Worm (Caenorhabditis elegans) whole organism, late embryonic: ENCODE measurements around the gene C50E3.9.

Source experiments
- C08G9.2 ChIP-seq: sonication (generic microtip); optimal IDR thresholded peaks from 2 replicates; lab custom pipeline; 2016; ENCODE audit warnings: mild to moderate bottlenecking, missing genetic modification characterization, moderate library complexity, missing compliant biosample characterization
- C38D4.7 ChIP-seq: fragments of 200-800 bp; sonication (Bioruptor generic); optimal IDR thresholded peaks from 2 replicates; lab custom pipeline; 2018; ENCODE audit warnings: mild to moderate bottlenecking, missing genetic modification characterization, moderate library complexity, missing compliant biosample characterization
- F13H6.1 ChIP-seq: sonication (generic microtip); optimal IDR thresholded peaks from 2 replicates; lab custom pipeline; 2016; ENCODE audit warnings: missing genetic modification characterization, missing compliant biosample characterization
- K02D7.2 ChIP-seq: sonication (generic microtip); optimal IDR thresholded peaks from 2 replicates; lab custom pipeline; 2017; ENCODE audit warnings: mild to moderate bottlenecking, missing genetic modification characterization, missing compliant biosample characterization
- T23F11.4 ChIP-seq: fragments of 200-800 bp; sonication (Bioruptor generic); optimal IDR thresholded peaks from 2 replicates; lab custom pipeline; 2018; ENCODE audit warnings: mild to moderate bottlenecking, missing genetic modification characterization, missing compliant biosample characterization
- Y22D7AL.16 ChIP-seq: sonication (generic microtip); optimal IDR thresholded peaks from 2 replicates; lab custom pipeline; 2016; ENCODE audit warnings: missing genetic modification characterization, missing compliant biosample characterization
- ahr-1 ChIP-seq: sonication (generic microtip); optimal IDR thresholded peaks from 2 replicates; lab custom pipeline; 2016; ENCODE audit warnings: missing genetic modification characterization, missing compliant biosample characterization
- ama-1 ChIP-seq: fragments of 150-350 bp; optimal IDR thresholded peaks from 2 replicates; lab custom pipeline; 2014
- ceh-14 ChIP-seq: sonication (generic microtip); optimal IDR thresholded peaks from 2 replicates; lab custom pipeline; 2016; ENCODE audit warnings: missing genotype, missing genetic modification characterization, missing compliant biosample characterization
- ceh-19 ChIP-seq: fragments of 200-800 bp; sonication (Bioruptor generic); optimal IDR thresholded peaks from 2 replicates; lab custom pipeline; 2018; ENCODE audit warnings: mild to moderate bottlenecking, missing genetic modification characterization, missing compliant biosample characterization
- ceh-2 ChIP-seq: sonication (generic microtip); optimal IDR thresholded peaks from 2 replicates; lab custom pipeline; 2016; ENCODE audit warnings: missing genotype, missing genetic modification characterization, missing compliant biosample characterization
- ceh-22 ChIP-seq: sonication (generic microtip); optimal IDR thresholded peaks from 2 replicates; lab custom pipeline; 2017; ENCODE audit warnings: missing biosample characterization, missing genetic modification characterization
- ceh-24 ChIP-seq: sonication (generic microtip); optimal IDR thresholded peaks from 2 replicates; lab custom pipeline; 2016; ENCODE audit warnings: mild to moderate bottlenecking, missing genetic modification characterization, missing compliant biosample characterization
- ceh-30 ChIP-seq: fragments of 150-350 bp; optimal IDR thresholded peaks from 2 replicates; lab custom pipeline; 2014; ENCODE audit warnings: missing biosample characterization, missing genetic modification characterization
- ceh-48 ChIP-seq: sonication (generic microtip); optimal IDR thresholded peaks from 2 replicates; lab custom pipeline; 2016; ENCODE audit warnings: missing genetic modification characterization, inconsistent platforms, missing compliant biosample characterization
- ceh-6 ChIP-seq: fragments of 200-800 bp; sonication (Bioruptor generic); optimal IDR thresholded peaks from 2 replicates; lab custom pipeline; 2018; ENCODE audit warnings: mild to moderate bottlenecking, missing genetic modification characterization, missing compliant biosample characterization
- dve-1 ChIP-seq: sonication (generic microtip); optimal IDR thresholded peaks from 2 replicates; lab custom pipeline; 2017; ENCODE audit warnings: antibody characterized with exemption, mild to moderate bottlenecking, missing genetic modification characterization, missing compliant biosample characterization
- elt-2 ChIP-seq: sonication (generic microtip); optimal IDR thresholded peaks from 2 replicates; lab custom pipeline; 2016; ENCODE audit warnings: missing genetic modification reagents, missing genetic modification characterization, missing compliant biosample characterization
- elt-4 ChIP-seq: sonication (generic microtip); optimal IDR thresholded peaks from 2 replicates; lab custom pipeline; 2016; ENCODE audit warnings: missing genetic modification characterization, missing compliant biosample characterization
- fax-1 ChIP-seq: sonication (generic microtip); optimal IDR thresholded peaks from 2 replicates; lab custom pipeline; 2016; ENCODE audit warnings: missing genotype, missing genetic modification characterization, missing compliant biosample characterization
- fkh-10 ChIP-seq: fragments of 150-350 bp; optimal IDR thresholded peaks from 2 replicates; lab custom pipeline; 2014; ENCODE audit warnings: missing biosample characterization, missing genetic modification reagents, missing genetic modification characterization
- gmeb-2 ChIP-seq: sonication (generic microtip); optimal IDR thresholded peaks from 2 replicates; lab custom pipeline; 2016; ENCODE audit warnings: missing genetic modification characterization, inconsistent platforms, missing compliant biosample characterization
- hlh-30 ChIP-seq: sonication (generic microtip); optimal IDR thresholded peaks from 2 replicates; lab custom pipeline; 2017; ENCODE audit warnings: antibody characterized with exemption, missing genetic modification characterization, missing compliant biosample characterization; ENCODE audit not compliant: insufficient read depth
- hlh-8 ChIP-seq: sonication (generic microtip); optimal IDR thresholded peaks from 2 replicates; lab custom pipeline; 2016; ENCODE audit warnings: missing genotype, missing genetic modification characterization, missing compliant biosample characterization
- lim-6 ChIP-seq: sonication (generic microtip); optimal IDR thresholded peaks from 2 replicates; lab custom pipeline; 2016; ENCODE audit warnings: missing genetic modification characterization, missing compliant biosample characterization
- madf-2 ChIP-seq: sonication (generic microtip); optimal IDR thresholded peaks from 2 replicates; lab custom pipeline; 2017; ENCODE audit warnings: missing genetic modification characterization, missing compliant biosample characterization
- nhr-11 ChIP-seq: fragments of 150-350 bp; optimal IDR thresholded peaks from 2 replicates; lab custom pipeline; 2014; ENCODE audit warnings: missing biosample characterization, missing genetic modification characterization
- nhr-232 ChIP-seq: sonication (generic microtip); optimal IDR thresholded peaks from 2 replicates; lab custom pipeline; 2016; ENCODE audit warnings: missing genetic modification characterization, missing compliant biosample characterization
- npax-4 ChIP-seq: sonication (generic microtip); optimal IDR thresholded peaks from 2 replicates; lab custom pipeline; 2016; ENCODE audit warnings: missing genetic modification characterization, missing compliant biosample characterization
- pha-2 ChIP-seq: sonication (generic microtip); optimal IDR thresholded peaks from 2 replicates; lab custom pipeline; 2017; ENCODE audit warnings: mild to moderate bottlenecking, missing genetic modification characterization, missing compliant biosample characterization
- pha-4 ChIP-seq: fragments of 150-350 bp; optimal IDR thresholded peaks from 2 replicates; lab custom pipeline; 2018; ENCODE audit warnings: missing biosample characterization, missing genetic modification reagents, missing genetic modification characterization
- pqm-1 ChIP-seq: sonication (generic microtip); optimal IDR thresholded peaks from 2 replicates; lab custom pipeline; 2016; ENCODE audit warnings: missing genetic modification characterization, missing compliant biosample characterization
- ref-2 ChIP-seq: sonication (generic microtip); optimal IDR thresholded peaks from 2 replicates; lab custom pipeline; 2016; ENCODE audit warnings: missing genetic modification characterization, missing compliant biosample characterization
- sdc-2 ChIP-seq: sonication (generic microtip); optimal IDR thresholded peaks from 2 replicates; lab custom pipeline; 2016; ENCODE audit warnings: missing genotype, missing genetic modification characterization, missing compliant biosample characterization
- sox-2 ChIP-seq: fragments of 200-800 bp; sonication (Bioruptor generic); IDR thresholded peaks from 2 replicates; pipeline ENCODE4 v1.3.6; 2022; ENCODE audit warnings: missing genetic modification reagents, missing genetic modification characterization, missing compliant biosample characterization
- syd-9 ChIP-seq: sonication (generic microtip); optimal IDR thresholded peaks from 2 replicates; lab custom pipeline; 2016; ENCODE audit warnings: mild to moderate bottlenecking, missing genetic modification characterization, moderate library complexity, missing compliant biosample characterization
- tbx-2 ChIP-seq: sonication (generic microtip); optimal IDR thresholded peaks from 2 replicates; lab custom pipeline; 2016; ENCODE audit warnings: missing genetic modification characterization, missing compliant biosample characterization
- tbx-7 ChIP-seq: sonication (generic microtip); optimal IDR thresholded peaks from 2 replicates; lab custom pipeline; 2016; ENCODE audit warnings: missing genotype, missing genetic modification characterization, missing compliant biosample characterization
- ttx-3 ChIP-seq: sonication (generic microtip); optimal IDR thresholded peaks from 2 replicates; lab custom pipeline; 2016; ENCODE audit warnings: missing genetic modification reagents, missing genetic modification characterization, missing compliant biosample characterization
- unc-42 ChIP-seq: sonication (generic microtip); optimal IDR thresholded peaks from 2 replicates; lab custom pipeline; 2016; ENCODE audit warnings: missing genotype, missing genetic modification characterization, missing compliant biosample characterization
- ztf-16 ChIP-seq: sonication (generic microtip); optimal IDR thresholded peaks from 2 replicates; lab custom pipeline; 2017; ENCODE audit warnings: missing genetic modification characterization, missing compliant biosample characterization

The C50E3.9 gene

DNA sequence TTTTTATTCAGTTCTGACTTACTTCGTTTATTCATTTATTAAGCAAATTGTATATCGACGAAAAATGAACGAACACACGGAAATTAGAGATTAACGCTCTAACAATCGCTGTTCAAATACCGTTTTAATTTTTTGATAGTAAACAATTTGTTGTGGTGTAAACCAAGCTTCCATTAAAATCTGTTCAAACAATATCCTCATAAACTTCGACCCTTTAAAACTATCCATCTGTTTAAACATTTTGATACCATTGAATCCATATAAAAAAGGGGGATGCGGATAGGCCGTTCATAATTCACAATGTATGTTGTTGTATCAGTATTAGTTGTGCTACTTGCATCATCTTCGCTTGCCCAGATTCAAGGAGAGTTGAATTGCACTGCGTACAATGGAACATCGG lies 26.5 kb upstream of the C50E3.9 start, which contains the start of gene F07C4.6:
Gene F07C4.6 (plus strand): TSS at position 301 of the 400 bp plus-strand sequence.
- no peak for TF ChIP-seq ceh-19 (GFP tag; lab: Kevin White, UChicago)
- TF ChIP-seq ceh-14: no peak
- TF ChIP-seq nhr-232 (tag; lab: Kevin White, UChicago): no peak
- TF ChIP-seq T23F11.4: no peak
- no peak for TF ChIP-seq lim-6 (tag; lab: Kevin White, UChicago)
- TF ChIP-seq ceh-6: no peak
- no peak for TF ChIP-seq C38D4.7 (GFP tag; lab: Kevin White, UChicago)
- no peak for TF ChIP-seq gmeb-2
- TF ChIP-seq ama-1 (lab: Kevin White, UChicago): no peak
- TF ChIP-seq elt-4 (tag; lab: Kevin White, UChicago): no peak
- no peak for TF ChIP-seq ttx-3 (tag; lab: Kevin White, UChicago)
- no peak for TF ChIP-seq K02D7.2 (tag; lab: Kevin White, UChicago)
- no peak for TF ChIP-seq unc-42 (tag; lab: Kevin White, UChicago)
- no peak for TF ChIP-seq ceh-24 (tag; lab: Kevin White, UChicago)
- no peak for TF ChIP-seq hlh-8

DNA sequence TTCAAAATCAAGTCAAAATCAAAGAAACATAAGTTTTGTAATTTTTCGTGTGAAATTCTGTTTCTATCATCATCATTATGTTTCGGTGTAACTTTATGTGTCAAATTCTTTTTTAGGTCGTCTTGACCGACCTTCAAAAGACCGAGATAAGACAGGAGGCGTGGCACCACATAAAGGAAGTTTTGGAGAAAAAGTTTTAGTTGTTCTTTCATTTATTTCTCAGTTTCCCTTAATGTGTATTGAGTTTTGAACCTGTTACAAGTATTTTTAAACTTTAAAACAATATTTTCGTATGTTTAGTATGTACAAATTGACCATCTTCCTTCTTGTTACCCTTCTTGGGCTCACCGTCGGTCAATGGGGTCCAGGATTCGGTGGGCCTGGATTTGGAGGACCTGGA lies 24.6 kb upstream of the C50E3.9 start, which contains the start of gene grsp-4:
Gene grsp-4 (plus strand): TSS at position 301 of the 400 bp plus-strand sequence.
- TF ChIP-seq pha-2 (tag; lab: Kevin White, UChicago) (no peak), sox-2 (GFP tag; lab: Robert Waterston, UW) (no peak), ceh-22 (tag; lab: Kevin White, UChicago) (no peak), tbx-7 (no peak), syd-9 (tag; lab: Kevin White, UChicago) (no peak), ceh-2 (tag; lab: Kevin White, UChicago) (no peak), pha-4 (tag; lab: Kevin White, UChicago) (no peak), dve-1 (tag; lab: Kevin White, UChicago) (no peak)

DNA sequence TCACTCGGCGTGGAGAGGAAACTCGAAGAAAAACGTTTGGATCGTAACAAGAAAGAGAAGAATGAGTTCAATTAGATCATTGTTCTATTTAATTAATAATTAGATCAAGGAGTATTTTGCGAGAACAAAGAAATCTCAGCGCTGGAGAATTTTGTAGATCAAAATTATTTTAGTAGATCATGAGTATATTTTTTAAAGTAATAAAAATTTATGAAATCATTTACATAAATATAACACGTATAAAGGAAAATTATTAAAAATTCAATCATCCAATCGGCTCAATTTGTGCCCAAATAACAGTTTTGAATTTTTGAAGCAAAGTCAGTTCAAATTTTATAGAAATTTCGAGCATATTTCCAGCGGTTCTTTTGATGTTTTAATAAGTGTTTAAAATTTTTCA lies 24.1 kb upstream of the C50E3.9 start, which contains the start of gene C50E3.13:
Gene C50E3.13 (minus strand): TSS at position 101 of the 400 bp plus-strand sequence.
- TF ChIP-seq sdc-2 (tag; lab: Kevin White, UChicago): no peak

- TF ChIP-seq hlh-8 (no peak), ceh-6 (no peak), lim-6 (tag; lab: Kevin White, UChicago) (no peak), nhr-232 (tag; lab: Kevin White, UChicago) (no peak), tbx-7 (no peak), pqm-1 (tag; lab: Kevin White, UChicago) (no peak), madf-2 (tag; lab: Kevin White, UChicago) (no peak), fkh-10 (GFP tag; lab: Kevin White, UChicago) (no peak), ceh-30 (tag; lab: Kevin White, UChicago) (no peak)
These were observed 22.0 kb upstream of the C50E3.9 start, which contains the start of gene C50E3.12 for ce11 chrV:7622011-7622465. Gene C50E3.12 (minus strand): TSS chrV:7622061.

DNA sequence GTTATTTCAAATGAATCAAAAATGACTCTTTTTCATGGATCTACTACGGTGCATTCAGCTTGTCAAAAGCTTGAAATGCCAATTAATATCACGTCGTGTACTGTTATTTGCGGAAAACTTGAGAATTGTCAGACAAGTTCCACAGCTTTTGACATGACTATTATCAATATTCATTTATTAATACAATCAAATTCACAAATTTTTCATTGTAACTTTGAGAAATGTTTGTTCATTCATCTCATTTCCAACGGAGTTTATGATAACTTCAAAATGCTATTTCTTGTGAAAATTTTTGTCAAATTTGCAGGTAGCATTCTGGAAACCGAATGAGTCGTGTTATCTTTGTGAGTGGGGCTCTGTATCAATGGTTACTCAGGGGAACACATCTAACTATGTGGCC lies 18.1 kb upstream of the C50E3.9 start, which contains the start of gene C50E3.15:
Gene C50E3.15 (plus strand): TSS at position 301 of the 400 bp plus-strand sequence.
- TF ChIP-seq ref-2 (tag; lab: Kevin White, UChicago) (no peak), F13H6.1 (tag; lab: Kevin White, UChicago) (no peak), fax-1 (tag; lab: Kevin White, UChicago) (no peak), sox-2 (GFP tag; lab: Robert Waterston, UW) (no peak), ceh-22 (tag; lab: Kevin White, UChicago) (no peak), unc-42 (tag; lab: Kevin White, UChicago) (no peak), C08G9.2 (no peak)
- TF ChIP-seq, all 69 proteins: peak for 0

- TF ChIP-seq ceh-48 (no peak), elt-2 (tag; lab: Kevin White, UChicago) (no peak), ceh-22 (tag; lab: Kevin White, UChicago) (no peak), nhr-11 (tag; lab: Kevin White, UChicago) (no peak), Y22D7AL.16 (tag; lab: Kevin White, UChicago) (no peak), ztf-16 (tag; lab: Kevin White, UChicago) (no peak), ceh-19 (GFP tag; lab: Kevin White, UChicago) (no peak), hlh-30 (tag; lab: Kevin White, UChicago) (no peak), ttx-3 (tag; lab: Kevin White, UChicago) (no peak), tbx-2 (tag; lab: Kevin White, UChicago) (no peak), lim-6 (tag; lab: Kevin White, UChicago) (no peak), C08G9.2 (no peak), npax-4 (tag; lab: Kevin White, UChicago) (no peak), ahr-1 (tag; lab: Kevin White, UChicago) (no peak)
These were observed 12.0 kb upstream of the C50E3.9 start, which contains the start of gene clec-215 for ce11 chrV:7612044-7612443. Gene clec-215 (plus strand): TSS chrV:7612344.
